Fruit fly (Drosophila melanogaster) whole organism, wandering third instar larva: Measurements from ENCODE around the gene CG34375.

ENCODE experiments used
- CG9705 ChIP-seq: fragments of 200-800 bp; sonication (Bioruptor generic); optimal IDR thresholded peaks from 2 replicates; lab custom pipeline; 2018; ENCODE audit warnings: missing biosample characterization, mild to moderate bottlenecking, missing genetic modification characterization
- CrebA ChIP-seq: fragments of 200-800 bp; sonication (Bioruptor generic); optimal IDR thresholded peaks from 2 replicates; lab custom pipeline; 2016; ENCODE audit warnings: missing biosample characterization, mild to moderate bottlenecking, missing genetic modification characterization, borderline replicate concordance
- Dfd ChIP-seq: fragments of >200 bp; optimal IDR thresholded peaks from 2 replicates; lab custom pipeline; 2017; ENCODE audit warnings: missing biosample characterization, missing genetic modification characterization
- Dif ChIP-seq: fragments of 200-275, 200-300 bp; sonication (Bioruptor generic); optimal IDR thresholded peaks from 2 replicates; lab custom pipeline; 2018; ENCODE audit warnings: missing biosample characterization, missing genetic modification characterization; ENCODE audit not compliant: partially characterized antibody
- Hr78 ChIP-seq: fragments of >200 bp; optimal IDR thresholded peaks from 2 replicates; lab custom pipeline; 2017; ENCODE audit warnings: missing biosample characterization, missing genetic modification characterization
- Hr83 ChIP-seq: fragments of 200-300 bp; sonication (Bioruptor generic); optimal IDR thresholded peaks from 2 replicates; lab custom pipeline; 2016; ENCODE audit warnings: missing biosample characterization, mild to moderate bottlenecking, missing genetic modification characterization, moderate library complexity; ENCODE audit not compliant: poor library complexity, severe bottlenecking
- OdsH ChIP-seq: fragments of 200-800 bp; sonication (Bioruptor generic); optimal IDR thresholded peaks from 2 replicates; lab custom pipeline; 2016; ENCODE audit warnings: missing biosample characterization, mild to moderate bottlenecking, missing genetic modification characterization
- dsf ChIP-seq: sonication (Bioruptor generic); optimal IDR thresholded peaks from 2 replicates; lab custom pipeline; 2016; ENCODE audit warnings: missing biosample characterization, missing genetic modification characterization, borderline replicate concordance
- fru ChIP-seq: fragments of 200-800 bp; sonication (Bioruptor generic); optimal IDR thresholded peaks from 3 replicates; lab custom pipeline; 2016; ENCODE audit warnings: missing biosample characterization, mild to moderate bottlenecking, missing genetic modification characterization
- h ChIP-seq: fragments of 200-800 bp; sonication (Bioruptor generic); optimal IDR thresholded peaks from 3 replicates; lab custom pipeline; 2016; ENCODE audit warnings: missing biosample characterization, mild to moderate bottlenecking, missing genetic modification characterization
- pan ChIP-seq: fragments of >200 bp; optimal IDR thresholded peaks from 2 replicates; lab custom pipeline; 2017
- psq ChIP-seq: fragments of 200-800 bp; sonication (Bioruptor generic); optimal IDR thresholded peaks from 3 replicates; lab custom pipeline; 2017; ENCODE audit warnings: missing biosample characterization, mild to moderate bottlenecking, missing genetic modification characterization, moderate library complexity
- woc ChIP-seq: sonication (Bioruptor generic); optimal IDR thresholded peaks from 2 replicates; lab custom pipeline; 2016; ENCODE audit warnings: missing biosample characterization, mild to moderate bottlenecking, missing genetic modification characterization

- no peak for TF ChIP-seq dsf (GFP tag; lab: Kevin White, UChicago)
- TF ChIP-seq CrebA: no peak
- no peak for TF ChIP-seq Hr83 (GFP tag; lab: Kevin White, UChicago)
- TF ChIP-seq fru (GFP tag; lab: Kevin White, UChicago): no peak
- TF ChIP-seq Dif (GFP tag; lab: Kevin White, UChicago): no peak
- TF ChIP-seq Hr78 (GFP tag; lab: Kevin White, UChicago): no peak
- no peak for TF ChIP-seq CG9705 (GFP tag; lab: Kevin White, UChicago)
- no peak for TF ChIP-seq psq
- TF ChIP-seq Dfd: no peak
- no peak for TF ChIP-seq OdsH (GFP tag; lab: Kevin White, UChicago)
- TF ChIP-seq pan: no peak
- no peak for TF ChIP-seq h
- no peak for TF ChIP-seq woc (GFP tag; lab: Kevin White, UChicago)
Observed at dm6 chr3R:23056113-23056512, 45.8 kb upstream of the CG34375 start.
